Fruit fly (Drosophila melanogaster): ENCODE data around the gene Gld.

Gene Gld

dm6 chr3R:7265567-7266208 lies at the start of gene Gld, which contains the start of gene Syt4:
TSS of gene Gld (minus strand) at chr3R:7265703.
TSS of gene Syt4 (plus strand) at chr3R:7266065.
- no peak for TF ChIP-seq noc (tag; optimal IDR thresholded peaks at IDR 0.05)

DNA sequence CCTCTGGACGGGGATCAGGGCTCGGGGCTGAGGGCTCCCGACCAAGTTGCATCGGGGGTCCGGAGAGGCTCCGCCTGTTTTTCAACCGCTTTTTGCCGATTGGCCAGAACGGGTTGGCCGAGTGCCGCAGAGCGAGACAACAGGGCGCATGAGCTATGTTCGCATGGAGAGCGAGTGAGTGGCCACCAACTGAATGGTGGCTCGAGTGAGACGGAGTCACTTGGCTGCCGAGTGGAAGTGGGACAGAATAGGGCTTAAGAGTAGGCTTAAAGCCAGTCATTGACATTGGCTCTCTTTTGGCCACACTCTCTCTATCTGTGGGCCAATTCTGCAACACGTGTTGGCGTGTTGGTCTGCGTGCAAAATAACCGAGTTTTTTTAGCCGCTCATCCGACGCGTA lies 47.5 kb upstream of the Gld start:
- TF ChIP-seq noc (tag; optimal IDR thresholded peaks at IDR 0.05) = no peak

dm6 chr3R:7310576-7310975 lies 45.1 kb upstream of the Gld start:
- no peak for TF ChIP-seq noc (tag; optimal IDR thresholded peaks at IDR 0.05)

DNA sequence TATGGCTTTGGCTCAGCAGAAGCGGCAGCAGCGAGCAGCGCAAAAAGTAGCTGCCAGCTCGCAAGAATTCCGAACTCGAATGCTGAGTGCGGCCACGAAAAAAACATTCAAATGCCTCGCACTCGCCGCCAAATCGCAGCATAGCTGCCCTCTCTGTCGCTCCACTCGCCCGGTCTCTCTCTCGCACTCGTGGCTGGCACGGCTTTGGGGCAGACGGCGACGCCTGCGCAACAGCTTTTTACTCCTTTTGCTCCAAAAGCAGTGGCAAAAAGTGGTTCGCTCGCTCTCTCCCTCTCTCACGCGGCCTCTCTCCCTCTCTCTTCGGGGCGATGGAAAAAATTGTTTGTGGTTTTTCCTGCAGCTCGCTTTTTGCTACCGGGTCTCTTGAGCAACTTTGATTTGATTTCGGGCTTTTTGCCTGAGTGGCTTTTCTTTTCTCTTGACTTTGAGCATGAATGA lies 44.1 kb upstream of the Gld start, which contains the start of gene rn:
Gene rn, minus strand, starts transcription at position 51 of the 459 bp plus-strand sequence.
- no peak for TF ChIP-seq noc (tag; optimal IDR thresholded peaks at IDR 0.05)

DNA sequence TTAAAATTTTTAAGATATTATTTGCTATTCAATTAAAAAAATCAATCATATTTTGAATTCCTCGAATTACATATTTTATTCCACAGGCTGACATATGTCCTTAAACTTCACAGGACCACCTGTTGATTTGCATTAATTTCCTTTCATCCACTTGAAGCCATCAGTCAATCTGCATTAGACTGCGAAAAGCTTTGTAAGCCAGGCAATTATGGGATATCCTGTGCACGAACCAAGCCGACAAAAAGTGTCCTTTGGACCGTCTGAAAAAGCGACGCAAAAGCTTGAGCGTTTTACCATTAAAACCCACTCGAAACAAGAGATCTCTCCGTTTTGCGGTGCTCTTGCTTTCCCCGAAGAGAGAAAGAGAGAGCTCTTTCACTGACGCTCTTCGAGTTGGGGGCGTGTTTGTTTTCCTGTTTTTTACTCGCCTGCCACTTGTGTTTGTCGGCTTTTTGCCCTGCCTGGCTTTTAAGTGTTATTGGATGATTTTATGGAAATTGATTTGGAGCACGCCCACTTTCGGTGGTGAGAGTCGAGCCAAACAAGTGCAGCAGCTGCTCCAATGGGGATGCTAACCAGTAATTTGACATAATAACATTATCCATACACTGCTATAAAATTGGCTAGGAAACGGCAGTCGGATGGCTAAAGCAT lies 41.2 kb upstream of the Gld start:
- TF ChIP-seq noc (tag; optimal IDR thresholded peaks at IDR 0.05) = no peak

DNA sequence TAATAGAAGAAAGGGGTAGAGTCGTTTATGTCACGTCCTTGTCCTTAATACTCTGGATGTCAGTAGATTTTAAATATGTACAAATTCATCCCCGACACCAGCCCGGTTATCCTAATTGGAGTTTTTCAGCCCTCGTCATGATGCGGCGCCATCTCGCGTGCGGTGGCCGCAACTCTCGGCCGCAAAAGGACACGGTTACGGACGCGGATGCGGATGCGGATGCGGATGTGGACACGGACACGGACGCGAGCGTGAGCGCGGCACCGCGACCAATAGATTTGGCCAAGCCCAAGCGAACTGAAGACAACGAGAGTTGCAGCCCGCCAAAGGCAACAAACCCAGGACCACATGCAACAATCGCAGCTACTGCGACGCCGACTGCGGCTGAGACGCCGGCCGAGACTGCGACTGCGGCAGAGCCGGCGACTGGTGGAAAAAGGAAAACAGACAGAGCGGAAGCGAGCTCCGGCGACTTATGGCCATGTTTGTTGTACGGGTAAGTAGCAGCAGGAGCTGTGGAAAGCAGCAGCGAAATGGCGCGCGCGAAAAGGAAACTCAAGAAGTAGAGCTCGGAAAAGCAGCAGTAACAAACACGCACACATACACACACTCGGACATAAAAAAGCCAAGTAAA lies 39.1 kb upstream of the Gld start, which contains the start of gene CG42544:
Gene CG42544, plus strand, starts transcription at position 138 of the 634 bp plus-strand sequence.
- TF ChIP-seq noc (tag; optimal IDR thresholded peaks at IDR 0.05) = no peak

dm6 chr3R:7285662-7286061 lies 20.2 kb upstream of the Gld start, which contains the start of gene RacGAP84C:
TSS of gene RacGAP84C (plus strand) at chr3R:7285962.
- no peak for TF ChIP-seq noc (tag; optimal IDR thresholded peaks at IDR 0.05)

DNA sequence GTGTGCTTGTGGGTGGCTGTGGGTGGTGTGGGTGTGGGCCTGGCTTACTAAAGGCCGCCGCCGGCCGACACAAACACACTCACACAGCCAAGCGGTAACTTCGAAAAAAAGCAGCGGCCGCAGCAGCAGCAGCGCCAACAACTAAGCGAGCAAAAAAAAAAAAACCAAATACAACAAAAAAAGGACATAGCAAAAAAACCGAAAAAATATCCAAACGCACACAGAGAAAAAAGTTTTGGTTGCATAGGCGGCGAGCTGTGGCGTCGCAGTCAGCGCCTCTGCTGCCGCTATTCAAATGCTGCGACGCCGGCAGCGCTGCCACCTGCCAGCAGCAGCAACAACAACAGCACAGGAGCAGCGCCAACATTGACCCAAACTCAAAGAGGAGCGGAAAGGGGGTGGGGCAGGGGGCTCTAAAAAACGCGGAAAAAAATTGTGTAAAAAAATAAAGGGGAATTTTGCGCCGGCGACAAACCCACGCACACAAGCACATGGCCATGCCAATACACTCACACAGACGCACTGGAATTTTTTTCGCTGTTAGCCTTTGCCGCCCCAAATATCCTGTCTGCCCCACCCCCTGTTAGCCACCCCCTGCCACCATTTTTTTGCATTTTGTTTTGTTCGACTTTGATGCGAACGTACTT lies 16.9 kb upstream of the Gld start:
- TF ChIP-seq noc (tag; optimal IDR thresholded peaks at IDR 0.05) = no peak

dm6 chr3R:7276782-7277181 lies 11.3 kb upstream of the Gld start:
- no peak for TF ChIP-seq noc (tag; optimal IDR thresholded peaks at IDR 0.05)

DNA sequence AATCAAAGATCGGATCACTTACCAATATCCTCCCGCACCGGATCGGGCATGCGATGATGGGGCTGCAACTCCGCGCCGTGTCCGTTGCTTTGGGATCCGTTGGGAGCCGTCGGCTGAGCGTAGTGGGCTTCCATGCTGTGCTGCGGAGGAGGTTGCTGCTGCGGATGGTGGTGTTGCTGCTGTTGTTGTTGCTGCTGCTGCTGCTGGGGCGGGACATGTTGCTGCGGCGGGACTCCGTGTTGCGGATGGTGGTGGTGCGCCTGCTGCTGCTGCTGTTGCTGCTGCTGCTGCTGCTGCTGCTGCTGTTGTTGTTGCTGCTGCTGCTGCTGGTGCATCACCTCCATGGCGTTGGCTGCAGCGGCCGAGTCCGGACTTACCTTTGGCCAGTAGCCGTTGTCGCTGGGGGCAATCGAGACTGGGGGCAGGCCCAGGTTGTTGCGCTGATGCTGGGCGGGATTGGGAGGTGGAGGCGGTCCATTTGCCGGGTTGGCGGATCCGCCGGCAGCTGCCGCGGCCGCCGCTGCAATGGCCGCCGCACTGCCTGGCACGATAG lies 9.5 kb upstream of the Gld start:
- TF ChIP-seq noc (tag; optimal IDR thresholded peaks at IDR 0.05) = no peak

DNA sequence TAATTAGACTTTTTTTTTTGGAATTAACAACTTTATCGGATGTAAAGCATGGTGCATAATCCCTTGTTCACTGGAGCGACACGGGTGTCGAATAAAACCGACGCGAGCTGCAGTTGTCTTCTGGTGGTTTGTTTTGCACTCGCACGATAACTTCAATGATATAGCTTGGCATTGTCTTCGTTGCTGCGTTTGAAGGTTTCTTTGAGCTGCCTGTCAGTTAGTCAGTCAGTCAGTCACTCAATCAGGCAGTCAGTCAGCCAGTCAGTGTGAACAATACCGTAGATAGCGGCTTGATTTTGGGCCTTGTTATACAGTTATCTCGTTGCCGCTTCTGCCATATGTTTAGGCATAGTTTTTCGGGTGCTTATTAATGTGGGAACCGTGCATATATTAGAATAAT lies 5.9 kb downstream of the Gld start:
- TF ChIP-seq noc (tag; optimal IDR thresholded peaks at IDR 0.05) = no peak

DNA sequence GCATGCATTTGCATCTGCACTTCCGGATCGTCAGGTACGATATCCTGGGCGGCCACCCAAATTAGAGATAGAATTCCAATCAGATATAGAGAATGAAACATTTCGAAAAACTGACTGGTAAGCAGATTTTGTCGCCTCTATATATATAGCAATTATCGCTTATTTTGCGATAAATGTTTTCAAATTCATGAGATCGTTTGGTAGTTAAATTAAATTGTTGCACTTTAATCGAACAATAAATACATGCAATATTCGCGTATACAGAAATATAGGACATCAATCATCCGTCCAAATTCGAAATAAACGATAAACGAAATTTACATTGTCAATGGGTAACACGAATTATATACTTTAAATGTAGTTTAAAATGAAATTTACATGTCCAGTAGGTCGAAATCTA lies 13.6 kb downstream of the Gld start, which contains the start of gene Obp84a:
Gene Obp84a, minus strand, starts transcription at position 101 of the 400 bp plus-strand sequence.
- no peak for TF ChIP-seq noc (tag; optimal IDR thresholded peaks at IDR 0.05)

DNA sequence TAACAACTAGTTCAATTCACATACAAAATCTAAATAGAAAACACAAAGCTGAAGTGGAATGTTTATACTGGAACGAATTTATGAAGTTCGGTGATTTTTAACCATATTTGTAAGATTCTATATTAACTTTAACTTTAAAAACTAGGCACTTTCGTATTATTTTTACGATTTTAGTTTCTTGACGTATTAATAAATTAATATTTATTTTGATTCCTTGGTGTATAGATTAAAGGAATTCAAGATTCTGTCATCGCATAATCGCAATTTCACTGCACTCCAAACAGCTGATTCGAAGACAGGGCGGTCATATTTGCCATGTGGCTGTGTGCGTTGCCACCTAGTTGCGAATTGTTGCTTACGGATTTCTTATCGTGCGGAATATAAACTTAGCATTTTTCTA lies 16.0 kb downstream of the Gld start, which contains the start of the genes CG1227 and Dtwd2:
Gene CG1227, minus strand, starts transcription at position 279 of the 400 bp plus-strand sequence.
Gene Dtwd2, plus strand, starts transcription at position 336 of the 400 bp plus-strand sequence.
- peak; percentile 94 for TF ChIP-seq noc (tag; optimal IDR thresholded peaks at IDR 0.05)

dm6 chr3R:7246889-7247288 lies 18.6 kb downstream of the Gld start, which contains the start of the genes Noc3 and CG10053:
TSS of gene Noc3 (minus strand) at chr3R:7246969.
TSS of gene CG10053 (plus strand) at chr3R:7247090.
- no peak for TF ChIP-seq noc (tag; optimal IDR thresholded peaks at IDR 0.05)

- TF ChIP-seq noc (tag; optimal IDR thresholded peaks at IDR 0.05) = no peak
Measured at dm6 chr3R:7241460-7241859, 24.0 kb downstream of the Gld start, which contains the start of gene CG14607. TSS of gene CG14607 (plus strand) at chr3R:7241760.
